Worm (Caenorhabditis elegans): ENCODE data around the gene alp-1.

DNA sequence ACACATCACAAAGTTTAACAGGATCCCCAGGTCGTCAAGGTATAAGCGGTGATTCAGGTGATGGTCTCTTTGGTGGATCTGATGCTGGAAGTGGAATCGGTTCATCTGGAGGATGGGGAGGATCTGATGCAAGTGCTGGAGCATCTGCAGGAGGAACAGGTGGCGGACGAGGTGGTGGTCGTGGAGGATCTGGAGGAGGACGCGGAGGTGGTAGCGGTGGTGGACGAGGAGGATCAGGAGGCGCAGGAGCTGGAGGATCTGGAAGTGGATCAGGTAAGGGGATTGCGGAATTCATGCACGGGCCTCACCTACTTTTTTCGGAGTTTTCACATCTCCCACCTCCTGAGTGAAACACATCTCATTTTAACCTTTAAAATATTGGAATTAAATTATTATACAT is 35.7 kb upstream of the alp-1 start:
- TF ChIP-seq alr-1 (tag; optimal IDR thresholded peaks at IDR 0.05) = no peak
- no peak for TF ChIP-seq snpc-4 (tag; optimal IDR thresholded peaks at IDR 0.05)
- no peak for TF ChIP-seq ztf-4 (tag; optimal IDR thresholded peaks at IDR 0.05)
- no peak for TF ChIP-seq R02D3.7 (tag; optimal IDR thresholded peaks at IDR 0.05)
- no peak for TF ChIP-seq nhr-237 (tag; optimal IDR thresholded peaks at IDR 0.05)
- TF ChIP-seq elt-3 (tag; optimal IDR thresholded peaks at IDR 0.05) = no peak
- TF ChIP-seq nhr-11 (tag; optimal IDR thresholded peaks at IDR 0.05) = no peak
- TF ChIP-seq lin-11 (tag; optimal IDR thresholded peaks at IDR 0.05) = no peak

All from whole organism, L2 larva.